Fruit fly (Drosophila melanogaster) S2 (cell line): ENCODE results near the gene CG15865.

Source experiments
- CG8478 ChIP-seq: fragments of >200 bp; optimal IDR thresholded peaks from 2 replicates; lab custom pipeline; 2018
- CTCF ChIP-seq, 2 experiments: fragments of >200 bp; optimal IDR thresholded peaks; 2 replicates each; lab custom pipeline; 2018

Gene CG15865

dm6 chrX:16637594-16638485, 26.4 kb downstream of the CG15865 start, which contains the start of gene RpS19a:
RpS19a (plus strand) TSS chrX:16637894.
- TF ChIP-seq CTCF (optimal IDR thresholded peaks at IDR 0.05; lab: Kevin White, UChicago) (no peak), CG8478 (lab: Kevin White, UChicago) (no peak)

DNA sequence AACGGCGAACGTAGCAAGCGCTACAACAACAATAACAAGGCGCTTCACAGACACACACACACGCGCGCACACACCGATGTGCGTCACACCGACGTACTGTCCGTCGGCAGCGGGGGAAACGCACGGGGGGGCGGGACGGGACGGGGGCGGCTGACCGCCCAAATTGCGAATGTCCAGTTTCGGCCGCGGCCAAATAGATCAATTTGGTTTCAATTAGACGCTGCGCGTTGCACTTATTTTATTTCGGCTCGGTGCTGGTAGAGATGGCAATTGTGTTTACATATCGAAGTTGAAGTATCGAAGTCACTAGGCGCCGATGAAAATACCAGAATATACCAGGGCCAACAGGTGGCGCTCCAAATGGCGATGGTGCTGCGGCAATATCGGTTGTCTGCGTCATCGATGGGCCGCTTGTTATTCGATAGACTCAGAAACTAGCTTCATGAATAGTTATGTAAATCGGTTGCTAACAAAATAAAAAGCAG, 27.1 kb downstream of the CG15865 start, which contains the start of gene Rok:
Gene Rok, minus strand, starts transcription at position 309 of the 485 bp plus-strand sequence.
- no peak for TF ChIP-seq CG8478 (lab: Kevin White, UChicago)
- peak; percentile 91 to 94 for TF ChIP-seq CTCF (optimal IDR thresholded peaks at IDR 0.05; lab: Kevin White, UChicago)

- TF ChIP-seq CTCF (optimal IDR thresholded peaks at IDR 0.05; lab: Kevin White, UChicago) = no peak
- TF ChIP-seq CG8478 (lab: Kevin White, UChicago) = no peak
Measured at dm6 chrX:16633181-16633957, 30.9 kb downstream of the CG15865 start.

- TF ChIP-seq CG8478 (lab: Kevin White, UChicago) = no peak
- TF ChIP-seq CTCF (optimal IDR thresholded peaks at IDR 0.05; lab: Kevin White, UChicago) = no peak
Measured at dm6 chrX:16632135-16632534, 32.1 kb downstream of the CG15865 start, which contains the start of gene CG9777. CG9777 (minus strand) TSS chrX:16632235.

dm6 chrX:16624519-16624918, 39.7 kb downstream of the CG15865 start:
- TF ChIP-seq CTCF (optimal IDR thresholded peaks at IDR 0.05; lab: Kevin White, UChicago) (peak; percentile 66 to 73), CG8478 (lab: Kevin White, UChicago) (no peak)

dm6 chrX:16623524-16623923, 40.7 kb downstream of the CG15865 start:
- TF ChIP-seq CTCF (optimal IDR thresholded peaks at IDR 0.05; lab: Kevin White, UChicago) = no peak
- no peak for TF ChIP-seq CG8478 (lab: Kevin White, UChicago)

DNA sequence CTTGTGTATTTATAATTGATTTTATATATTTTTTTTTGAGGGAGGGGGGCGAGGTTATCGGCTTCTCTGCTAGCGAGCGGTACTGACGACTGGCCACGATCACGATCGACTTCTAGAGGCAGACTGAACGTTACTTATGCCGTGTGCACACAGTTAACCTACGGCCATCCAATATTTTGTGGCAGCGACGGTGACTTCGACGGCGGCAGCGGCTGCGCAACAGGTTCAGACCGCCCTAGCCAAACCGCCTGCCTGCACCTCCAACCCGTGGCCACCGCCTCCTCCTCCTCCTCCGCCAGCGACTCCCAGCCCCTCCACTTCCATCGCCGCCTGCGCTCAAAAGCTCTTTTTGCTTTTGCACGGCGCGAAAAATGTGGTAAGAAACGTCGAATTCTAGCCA, 42.8 kb downstream of the CG15865 start, which contains the start of gene CG9782:
Gene CG9782, minus strand, starts transcription at position 128 of the 400 bp plus-strand sequence.
- no peak for TF ChIP-seq CG8478 (lab: Kevin White, UChicago)

- TF ChIP-seq CG8478 (lab: Kevin White, UChicago) (no peak), CTCF (optimal IDR thresholded peaks at IDR 0.05; lab: Kevin White, UChicago) (no peak)
Measured at dm6 chrX:16618724-16619123, 45.5 kb downstream of the CG15865 start.

dm6 chrX:16616773-16617738, 47.2 kb downstream of the CG15865 start:
- TF ChIP-seq CTCF (optimal IDR thresholded peaks at IDR 0.05; lab: Kevin White, UChicago) = no peak
- TF ChIP-seq CG8478 (lab: Kevin White, UChicago) = no peak
